Worm (Caenorhabditis elegans) whole organism, young adult: ENCODE measurements around the gene C42C1.19.

Experiments used
- F37B4.10 ChIP-seq: fragments of 200-800 bp; sonication (Bioruptor generic); IDR thresholded peaks from 2 replicates; pipeline ENCODE4 v1.3.6; 2022; ENCODE audit warnings: missing genetic modification characterization, missing compliant biosample characterization
- F52B5.7 ChIP-seq: sonication (generic microtip); optimal IDR thresholded peaks from 2 replicates; lab custom pipeline; 2016; ENCODE audit warnings: mild to moderate bottlenecking, missing genetic modification characterization, missing compliant biosample characterization
- F57C9.4 ChIP-seq: sonication (generic microtip); optimal IDR thresholded peaks from 2 replicates; lab custom pipeline; 2017; ENCODE audit warnings: mild to moderate bottlenecking, missing genetic modification characterization, missing compliant biosample characterization
- atf-7 ChIP-seq: sonication (generic microtip); optimal IDR thresholded peaks from 2 replicates; lab custom pipeline; 2017; ENCODE audit warnings: mild to moderate bottlenecking, missing genetic modification characterization, missing compliant biosample characterization
- bed-1 ChIP-seq: fragments of 200-800 bp; sonication (Bioruptor generic); IDR thresholded peaks from 2 replicates; pipeline ENCODE4 v1.3.6; 2022; ENCODE audit warnings: missing genetic modification reagents, missing genetic modification characterization, missing compliant biosample characterization
- ccch-3 ChIP-seq: fragments of 200-800 bp; sonication (Bioruptor generic); optimal IDR thresholded peaks from 2 replicates; lab custom pipeline; 2018; ENCODE audit warnings: mild to moderate bottlenecking, missing genetic modification characterization, missing compliant biosample characterization
- cebp-1 ChIP-seq, 2 experiments: fragments of 200-800 bp in 1 of 2; sonication (Bioruptor generic) in 1 of 2; sonication (generic microtip) in 1 of 2; IDR thresholded peaks in 1 of 2; optimal IDR thresholded peaks in 1 of 2; 2 replicates each; pipeline versions ENCODE4 v1.3.6 to Lab custom; 2017 to 2022; ENCODE audit warnings: missing compliant biosample characterization in 2 of 2, missing genetic modification characterization in 2 of 2, mild to moderate bottlenecking in 1 of 2, missing genetic modification reagents in 1 of 2, moderate library complexity in 1 of 2
- ceh-40 ChIP-seq: fragments of 200-800 bp; sonication (Bioruptor generic); IDR thresholded peaks from 2 replicates; pipeline ENCODE4 v1.3.6; 2022; ENCODE audit warnings: missing genetic modification characterization, missing compliant biosample characterization
- die-1 ChIP-seq: sonication (generic microtip); optimal IDR thresholded peaks from 2 replicates; lab custom pipeline; 2016; ENCODE audit warnings: missing genotype, mild to moderate bottlenecking, missing genetic modification characterization, missing compliant biosample characterization
- dox-1 ChIP-seq: fragments of 200-800 bp; sonication (Bioruptor generic); IDR thresholded peaks from 2 replicates; pipeline ENCODE4 v1.3.6; 2022; ENCODE audit warnings: missing genetic modification reagents, missing genetic modification characterization, missing compliant biosample characterization
- ets-4 ChIP-seq: fragments of 200-800 bp; sonication (Bioruptor generic); optimal IDR thresholded peaks from 2 replicates; lab custom pipeline; 2018; ENCODE audit warnings: mild to moderate bottlenecking, missing genetic modification characterization, missing compliant biosample characterization
- him-1 ChIP-seq: sonication (generic microtip); optimal IDR thresholded peaks from 2 replicates; lab custom pipeline; 2016; ENCODE audit warnings: missing genotype, missing genetic modification reagents, missing genetic modification characterization, missing compliant biosample characterization
- hmg-1.2 ChIP-seq: fragments of 200-800 bp; sonication (Bioruptor generic); IDR thresholded peaks from 2 replicates; pipeline ENCODE4 v1.3.6; 2022; ENCODE audit warnings: missing genetic modification reagents, missing genetic modification characterization, missing compliant biosample characterization
- hmg-20 ChIP-seq: fragments of 200-800 bp; sonication (Bioruptor generic); IDR thresholded peaks from 2 replicates; pipeline ENCODE4 v1.3.6; 2022; ENCODE audit warnings: missing genetic modification reagents, missing genetic modification characterization, missing compliant biosample characterization
- hsf-1 ChIP-seq: fragments of 200-800 bp; sonication (Bioruptor generic); IDR thresholded peaks from 2 replicates; pipeline ENCODE4 v1.3.6; 2022; ENCODE audit warnings: missing genetic modification reagents, missing genetic modification characterization, missing compliant biosample characterization
- lin-54 ChIP-seq: fragments of 200-800 bp; sonication (Bioruptor generic); optimal IDR thresholded peaks from 2 replicates; lab custom pipeline; 2018; ENCODE audit warnings: mild to moderate bottlenecking, missing genetic modification characterization, missing compliant biosample characterization
- nhr-27 ChIP-seq: fragments of 200-800 bp; sonication (Bioruptor generic); optimal IDR thresholded peaks from 2 replicates; lab custom pipeline; 2018; ENCODE audit warnings: mild to moderate bottlenecking, missing genetic modification characterization, moderate library complexity, missing compliant biosample characterization
- rec-8 ChIP-seq, 2 experiments: sonication (generic microtip); optimal IDR thresholded peaks; 2 replicates each; lab custom pipeline; 2016; ENCODE audit warnings: mild to moderate bottlenecking in 2 of 2, missing genetic modification characterization in 2 of 2, missing genetic modification reagents in 2 of 2, missing genotype in 2 of 2, missing biosample characterization in 1 of 2, missing compliant biosample characterization in 1 of 2, moderate library complexity in 1 of 2
- tbx-9 ChIP-seq: sonication (generic microtip); optimal IDR thresholded peaks from 2 replicates; lab custom pipeline; 2016; ENCODE audit warnings: borderline replicate concordance, missing genetic modification characterization, inconsistent platforms, missing compliant biosample characterization
- unc-130 ChIP-seq: sonication (generic microtip); optimal IDR thresholded peaks from 2 replicates; lab custom pipeline; 2016; ENCODE audit warnings: missing genetic modification reagents, missing genetic modification characterization, missing compliant biosample characterization
- unc-62 ChIP-seq: fragments of 150-350 bp; optimal IDR thresholded peaks from 2 replicates; lab custom pipeline; 2014; ENCODE audit warnings: missing biosample characterization, missing genetic modification reagents, missing genetic modification characterization
- zfh-2 ChIP-seq: fragments of 200-800 bp; sonication (Bioruptor generic); conservative IDR thresholded peaks from 2 replicates; pipeline ENCODE4 v1.3.6; 2022; ENCODE audit warnings: missing genetic modification reagents, missing genetic modification characterization, missing compliant biosample characterization

Gene C42C1.19

DNA sequence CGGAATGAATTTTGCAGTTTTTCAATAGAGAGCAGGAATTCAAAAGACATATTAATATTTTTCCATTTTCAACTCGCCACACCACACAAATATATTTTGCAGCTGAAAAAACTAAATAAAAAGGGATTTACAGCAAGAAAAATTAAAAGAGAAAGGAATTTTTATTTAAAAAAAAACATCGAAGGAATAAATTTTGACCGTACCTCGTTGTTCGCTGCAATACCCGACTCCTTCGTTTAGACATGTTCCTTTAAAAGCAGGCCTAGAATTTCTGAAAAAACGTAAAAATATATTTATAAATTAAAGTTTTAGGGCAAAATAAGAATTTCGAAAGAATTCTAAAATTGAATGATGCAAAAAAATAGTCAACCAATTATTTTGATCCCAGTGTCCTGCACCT lies 53.3 kb downstream of the C42C1.19 start, which contains the start of gene F19B6.1 (continued):
- TF ChIP-seq bed-1 (GFP tag; lab: Robert Waterston, UW) (no peak), F52B5.7 (no peak), nhr-27 (no peak)
- TF ChIP-seq, all 124 proteins: peak for 4

DNA sequence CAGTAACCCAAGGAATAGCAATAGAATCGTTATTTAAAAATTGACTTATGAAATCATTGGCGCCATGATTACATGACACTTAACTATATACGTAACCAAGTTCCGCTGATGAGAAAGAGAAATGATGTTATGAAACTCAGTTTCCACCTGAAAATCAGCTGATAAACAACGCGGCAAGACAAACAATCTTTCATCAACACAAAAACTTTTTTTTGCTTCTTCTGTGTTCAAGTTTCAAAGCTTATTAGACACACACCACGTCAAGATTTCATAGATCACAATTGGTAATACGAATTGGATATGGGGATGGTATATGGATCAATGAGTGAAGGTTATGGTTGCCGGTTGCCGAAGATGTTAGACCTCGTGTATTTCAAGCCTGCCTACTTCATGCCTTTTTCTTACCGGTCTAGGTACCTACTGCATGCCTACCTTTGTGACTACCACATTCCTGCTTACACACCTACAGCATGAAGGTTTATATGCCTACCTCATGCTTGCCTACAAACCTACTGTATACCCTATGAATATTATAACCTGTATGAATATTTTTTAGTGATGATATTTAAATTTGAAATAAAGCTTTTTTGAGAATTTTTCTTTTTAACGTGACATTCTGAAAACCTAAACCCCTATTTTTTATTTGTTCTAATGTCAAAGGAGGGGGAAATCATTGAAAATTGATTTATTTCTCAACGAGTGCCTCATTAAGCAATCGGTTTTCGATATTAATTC lies 54.5 kb downstream of the C42C1.19 start, which contains the start of the genes F19B6.10 and wht-5:
TSS of gene F19B6.10 (plus strand) at position 301 of the 735 bp plus-strand sequence.
TSS of gene wht-5 (plus strand) at position 685 of the 735 bp plus-strand sequence.
- TF ChIP-seq ets-4 (no peak), tbx-9 (tag; lab: Kevin White, UChicago) (no peak), ccch-3 (no peak), rec-8 (tag; optimal IDR thresholded peaks at IDR 0.05; lab: Kevin White, UChicago) (no peak), hmg-1.2 (no peak), F37B4.10 (no peak), hsf-1 (GFP tag; lab: Robert Waterston, UW) (no peak), cebp-1 (GFP tag; IDR thresholded peaks at IDR 0.05; lab: Robert Waterston, UW) (no peak), cebp-1 (tag; optimal IDR thresholded peaks at IDR 0.05; lab: Kevin White, UChicago) (no peak), dox-1 (GFP tag; lab: Robert Waterston, UW) (no peak), unc-62 (GFP tag; lab: Kevin White, UChicago) (no peak), F57C9.4 (tag; lab: Kevin White, UChicago) (no peak), hmg-20 (no peak), him-1 (tag; lab: Kevin White, UChicago) (no peak), ceh-40 (no peak), unc-130 (GFP tag; lab: Kevin White, UChicago) (no peak), atf-7 (tag; lab: Kevin White, UChicago) (no peak), lin-54 (no peak), zfh-2 (GFP tag; lab: Robert Waterston, UW) (no peak), die-1 (no peak)
